Worm (Caenorhabditis elegans) whole organism, L4 larva: ENCODE measurements around the gene twk-12.

Experiments used
- ama-1 ChIP-seq: fragments of 150-350 bp; optimal IDR thresholded peaks from 2 replicates; lab custom pipeline; 2014; ENCODE audit warnings: inconsistent platforms, mixed read lengths
- dve-1 ChIP-seq: sonication (generic microtip); optimal IDR thresholded peaks from 2 replicates; lab custom pipeline; 2017; ENCODE audit warnings: antibody characterized with exemption, mild to moderate bottlenecking, missing genetic modification characterization, missing compliant biosample characterization; ENCODE audit not compliant: insufficient read depth
- hlh-11 ChIP-seq: fragments of 200-800 bp; sonication (Bioruptor generic); optimal IDR thresholded peaks from 2 replicates; lab custom pipeline; 2018; ENCODE audit warnings: mild to moderate bottlenecking, missing genetic modification characterization, missing compliant biosample characterization

DNA sequence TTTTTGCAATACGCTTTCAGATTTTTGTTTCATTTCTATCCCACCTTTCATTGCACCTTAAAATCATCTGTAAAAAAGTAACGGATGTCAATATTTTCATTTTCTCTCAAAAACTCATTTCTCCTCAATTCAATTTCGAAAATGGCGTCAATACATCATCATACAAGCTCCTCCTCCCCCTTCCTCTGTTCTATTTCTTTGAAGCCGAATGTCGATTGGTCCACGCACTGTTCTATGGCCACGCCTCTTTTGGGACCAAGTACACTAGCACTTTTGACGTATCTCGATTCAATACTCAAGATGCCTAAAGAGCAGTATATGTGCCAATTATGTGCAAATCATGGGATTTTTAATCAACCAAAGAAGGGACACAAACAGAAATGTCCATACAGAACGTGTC is 34.6 kb upstream of the twk-12 start, which contains the start of gene mab-23:
- TF ChIP-seq dve-1 (tag; lab: Kevin White, UChicago), result no peak
- TF ChIP-seq ama-1, result no peak
- TF ChIP-seq hlh-11 (tag; lab: Kevin White, UChicago), result no peak
